Fruit fly (Drosophila melanogaster) whole organism: ENCODE measurements around the gene caz.

Experiments used
- CG8478 ChIP-seq: fragments of >200 bp; optimal IDR thresholded peaks from 2 replicates; lab custom pipeline; 2018; ENCODE audit warnings: inconsistent platforms
- Dll ChIP-seq: fragments of >200 bp; optimal IDR thresholded peaks from 2 replicates; lab custom pipeline; 2017
- EcR ChIP-seq, 2 experiments: fragments of >200 bp; optimal IDR thresholded peaks; 2 replicates each; lab custom pipeline; 2017; ENCODE audit warnings: missing biosample characterization in 2 of 2, missing genetic modification characterization in 2 of 2, missing genetic modification reagents in 2 of 2
- pan ChIP-seq: fragments of >200 bp; optimal IDR thresholded peaks from 2 replicates; lab custom pipeline; 2017
- psq ChIP-seq: fragments of >200 bp; optimal IDR thresholded peaks from 2 replicates; lab custom pipeline; 2017
- usp ChIP-seq: fragments of >200 bp; optimal IDR thresholded peaks from 2 replicates; lab custom pipeline; 2017; ENCODE audit warnings: missing biosample characterization, missing genetic modification characterization, mixed read lengths

Gene caz

dm6 chrX:16288492-16288964, at the start of gene caz, which contains the start of gene CG32576:
TSS of gene caz (plus strand) at chrX:16288810.
TSS of gene CG32576 (minus strand) at chrX:16288533.
- no peak for TF ChIP-seq EcR (GFP tag; optimal IDR thresholded peaks at IDR 0.05; lab: Kevin White, UChicago)
- TF ChIP-seq psq (lab: Kevin White, UChicago) = no peak
- no peak for TF ChIP-seq pan (lab: Kevin White, UChicago)
- TF ChIP-seq Dll (lab: Kevin White, UChicago) = no peak
- TF ChIP-seq usp (GFP tag; lab: Kevin White, UChicago) = no peak
- no peak for TF ChIP-seq CG8478 (lab: Kevin White, UChicago)

dm6 chrX:16241831-16242451, 46.7 kb upstream of the caz start:
- no peak for TF ChIP-seq Dll (lab: Kevin White, UChicago)
- TF ChIP-seq usp (GFP tag; lab: Kevin White, UChicago) = no peak
- TF ChIP-seq CG8478 (lab: Kevin White, UChicago) = no peak
- TF ChIP-seq psq (lab: Kevin White, UChicago) = no peak
- no peak for TF ChIP-seq EcR (GFP tag; optimal IDR thresholded peaks at IDR 0.05; lab: Kevin White, UChicago)
- TF ChIP-seq pan (lab: Kevin White, UChicago) = no peak

dm6 chrX:16243989-16244388, 44.6 kb upstream of the caz start:
- TF ChIP-seq pan (lab: Kevin White, UChicago) (no peak), CG8478 (lab: Kevin White, UChicago) (no peak), Dll (lab: Kevin White, UChicago) (no peak), psq (lab: Kevin White, UChicago) (no peak), EcR (GFP tag; optimal IDR thresholded peaks at IDR 0.05; lab: Kevin White, UChicago) (no peak), usp (GFP tag; lab: Kevin White, UChicago) (no peak)

dm6 chrX:16244731-16245130, 43.9 kb upstream of the caz start:
- no peak for TF ChIP-seq usp (GFP tag; lab: Kevin White, UChicago)
- no peak for TF ChIP-seq CG8478 (lab: Kevin White, UChicago)
- no peak for TF ChIP-seq Dll (lab: Kevin White, UChicago)
- TF ChIP-seq pan (lab: Kevin White, UChicago) = no peak
- TF ChIP-seq psq (lab: Kevin White, UChicago) = no peak
- TF ChIP-seq EcR (GFP tag; optimal IDR thresholded peaks at IDR 0.05; lab: Kevin White, UChicago) = no peak

- TF ChIP-seq EcR (GFP tag; optimal IDR thresholded peaks at IDR 0.05; lab: Kevin White, UChicago) (no peak), usp (GFP tag; lab: Kevin White, UChicago) (no peak), psq (lab: Kevin White, UChicago) (no peak), Dll (lab: Kevin White, UChicago) (no peak), CG8478 (lab: Kevin White, UChicago) (no peak), pan (lab: Kevin White, UChicago) (no peak)
These were observed 25.2 kb upstream of the caz start for dm6 chrX:16263415-16263814.

- no peak for TF ChIP-seq psq (lab: Kevin White, UChicago)
- no peak for TF ChIP-seq pan (lab: Kevin White, UChicago)
- no peak for TF ChIP-seq usp (GFP tag; lab: Kevin White, UChicago)
- TF ChIP-seq Dll (lab: Kevin White, UChicago) = no peak
These were observed 22.2 kb upstream of the caz start, which contains the start of gene CG12507 for dm6 chrX:16266437-16266836. TSS of gene CG12507 (minus strand) at chrX:16266537.

- TF ChIP-seq usp (GFP tag; lab: Kevin White, UChicago) (no peak), pan (lab: Kevin White, UChicago) (no peak), CG8478 (lab: Kevin White, UChicago) (no peak), EcR (GFP tag; optimal IDR thresholded peaks at IDR 0.05; lab: Kevin White, UChicago) (no peak), Dll (lab: Kevin White, UChicago) (no peak), psq (lab: Kevin White, UChicago) (no peak)
These were observed 17.8 kb upstream of the caz start, which contains the start of gene Mfe2 for dm6 chrX:16270795-16271194. TSS of gene Mfe2 (plus strand) at chrX:16270951.

dm6 chrX:16275168-16275853, 13.3 kb upstream of the caz start:
- TF ChIP-seq CG8478 (lab: Kevin White, UChicago) (no peak), EcR (GFP tag; optimal IDR thresholded peaks at IDR 0.05; lab: Kevin White, UChicago) (no peak), Dll (lab: Kevin White, UChicago) (no peak), pan (lab: Kevin White, UChicago) (no peak)

dm6 chrX:16275854-16276338, 12.7 kb upstream of the caz start, which contains the start of the genes kat80 and Prosalpha4:
TSS of gene kat80 (minus strand) at chrX:16276180.
TSS of gene Prosalpha4 (plus strand) at chrX:16276270.
- no peak for TF ChIP-seq usp (GFP tag; lab: Kevin White, UChicago)
- TF ChIP-seq CG8478 (lab: Kevin White, UChicago) = no peak
- TF ChIP-seq psq (lab: Kevin White, UChicago) = no peak
- TF ChIP-seq EcR (GFP tag; optimal IDR thresholded peaks at IDR 0.05; lab: Kevin White, UChicago) = no peak
- TF ChIP-seq Dll (lab: Kevin White, UChicago) = no peak
- TF ChIP-seq pan (lab: Kevin White, UChicago) = no peak

- TF ChIP-seq CG8478 (lab: Kevin White, UChicago) (no peak), Dll (lab: Kevin White, UChicago) (no peak), EcR (GFP tag; optimal IDR thresholded peaks at IDR 0.05; lab: Kevin White, UChicago) (no peak), pan (lab: Kevin White, UChicago) (no peak), usp (GFP tag; lab: Kevin White, UChicago) (no peak)
These were observed 10.6 kb upstream of the caz start, which contains the start of gene eas for dm6 chrX:16277878-16278506. TSS of gene eas (plus strand) at chrX:16278328.
